Fruit fly (Drosophila melanogaster) whole organism, prepupa: ENCODE measurements around the gene CG9578.
"Not testable (repeated sequence)": the region's sequence is repeated elsewhere in the genome, so short reads cannot be mapped to it uniquely, and the experiment has no call there.

Experiments
- CG10631 ChIP-seq: fragments of 200-800 bp; sonication (Bioruptor generic); optimal IDR thresholded peaks from 2 replicates; lab custom pipeline; 2016; ENCODE audit warnings: missing biosample characterization, missing genetic modification characterization
- CG10669 ChIP-seq: fragments of 200-800 bp; sonication (Bioruptor generic); optimal IDR thresholded peaks from 3 replicates; lab custom pipeline; 2018; ENCODE audit warnings: missing biosample characterization, mild to moderate bottlenecking, missing genetic modification characterization, moderate library complexity
- CG11294 ChIP-seq: fragments of 200-800 bp; sonication (Bioruptor generic); IDR thresholded peaks from 2 replicates; pipeline ENCODE4 v1.3.6; 2022; ENCODE audit warnings: missing biosample characterization, missing genetic modification characterization
- CG11762 ChIP-seq: fragments of 200-800 bp; sonication (Bioruptor generic); optimal IDR thresholded peaks from 3 replicates; lab custom pipeline; 2016; ENCODE audit warnings: missing biosample characterization, missing genetic modification characterization; ENCODE audit not compliant: insufficient read depth
- CG11902 ChIP-seq: fragments of 200-800 bp; sonication (Bioruptor generic); optimal IDR thresholded peaks from 3 replicates; lab custom pipeline; 2016; ENCODE audit warnings: missing biosample characterization, missing genetic modification characterization
- CG15336 ChIP-seq: fragments of 200-800 bp; sonication (Bioruptor generic); IDR thresholded peaks from 2 replicates; pipeline ENCODE4 v1.3.6; 2022; ENCODE audit warnings: missing biosample characterization, missing genetic modification characterization
- CG1621 ChIP-seq: fragments of 200-800 bp; sonication (Bioruptor generic); optimal IDR thresholded peaks from 3 replicates; lab custom pipeline; 2018; ENCODE audit warnings: missing biosample characterization, mild to moderate bottlenecking, missing genetic modification characterization
- CG3032 ChIP-seq: fragments of 200-800 bp; optimal IDR thresholded peaks from 2 replicates; lab custom pipeline; 2019; ENCODE audit warnings: missing biosample characterization, mild to moderate bottlenecking, missing genetic modification characterization, moderate library complexity
- CG3919 ChIP-seq: fragments of 200-800 bp; sonication (Bioruptor generic); optimal IDR thresholded peaks from 3 replicates; lab custom pipeline; 2016; ENCODE audit warnings: missing biosample characterization, missing genetic modification characterization
- CG6163 ChIP-seq: fragments of 200-800 bp; sonication (Bioruptor generic); IDR thresholded peaks from 3 replicates; pipeline ENCODE4 v1.3.6; 2022; ENCODE audit warnings: missing biosample characterization, missing genetic modification characterization
- CG6792 ChIP-seq: fragments of 200-800 bp; sonication (Bioruptor generic); optimal IDR thresholded peaks from 3 replicates; lab custom pipeline; 2016; ENCODE audit warnings: missing biosample characterization, missing genetic modification characterization
- CG6808 ChIP-seq: fragments of 200-800 bp; sonication (Bioruptor generic); optimal IDR thresholded peaks from 3 replicates; lab custom pipeline; 2017; ENCODE audit warnings: missing biosample characterization, missing genetic modification characterization, mild to moderate bottlenecking, moderate library complexity, missing genetic modification reagents
- CG7368 ChIP-seq: fragments of 200-800 bp; sonication (Bioruptor generic); optimal IDR thresholded peaks from 3 replicates; lab custom pipeline; 2016; ENCODE audit warnings: missing biosample characterization, missing genetic modification characterization
- CG8119 ChIP-seq: fragments of 200-800 bp; sonication (Bioruptor generic); IDR thresholded peaks from 3 replicates; pipeline ENCODE4 v1.3.6; 2022; ENCODE audit warnings: missing biosample characterization, missing genetic modification characterization
- CG8319 ChIP-seq: fragments of 200-800 bp; sonication (Bioruptor generic); optimal IDR thresholded peaks from 3 replicates; lab custom pipeline; 2016; ENCODE audit warnings: missing biosample characterization, missing genetic modification characterization
- CG9139 ChIP-seq: fragments of 200-800 bp; sonication (Bioruptor generic); optimal IDR thresholded peaks from 3 replicates; lab custom pipeline; 2017; ENCODE audit warnings: missing biosample characterization, mild to moderate bottlenecking, missing genetic modification characterization
- Eip75B ChIP-seq: fragments of 200-800 bp; sonication (Bioruptor generic); optimal IDR thresholded peaks from 3 replicates; lab custom pipeline; 2016; ENCODE audit warnings: missing biosample characterization, missing genetic modification characterization
- Eip78C ChIP-seq: fragments of 200-800 bp; sonication (Bioruptor generic); peaks from one replicate; lab custom pipeline; 2016; ENCODE audit warnings: missing biosample characterization, missing genetic modification characterization
- Eip93F ChIP-seq: fragments of 200-800 bp; sonication (Bioruptor generic); optimal IDR thresholded peaks from 2 replicates; lab custom pipeline; 2016; ENCODE audit warnings: missing biosample characterization, mild to moderate bottlenecking, missing genetic modification characterization
- Ets96B ChIP-seq: fragments of 200-800 bp; optimal IDR thresholded peaks from 2 replicates; lab custom pipeline; 2019; ENCODE audit warnings: missing biosample characterization, mild to moderate bottlenecking, missing genetic modification characterization, moderate library complexity
- Hr38 ChIP-seq: sonication (Bioruptor generic); optimal IDR thresholded peaks from 2 replicates; lab custom pipeline; 2016; ENCODE audit warnings: missing biosample characterization, missing genetic modification characterization
- Hr4 ChIP-seq: fragments of 200-800 bp; sonication (Bioruptor generic); optimal IDR thresholded peaks from 3 replicates; lab custom pipeline; 2016; ENCODE audit warnings: missing biosample characterization, missing genetic modification characterization
- Lpt ChIP-seq: fragments of 200-800 bp; sonication (Bioruptor generic); optimal IDR thresholded peaks from 3 replicates; lab custom pipeline; 2016; ENCODE audit warnings: missing biosample characterization, missing genetic modification characterization
- Met ChIP-seq: fragments of 200-800 bp; sonication (Bioruptor generic); optimal IDR thresholded peaks from 3 replicates; lab custom pipeline; 2016; ENCODE audit warnings: missing biosample characterization, missing genetic modification characterization
- OdsH ChIP-seq: fragments of 200-800 bp; sonication (Bioruptor generic); optimal IDR thresholded peaks from 3 replicates; lab custom pipeline; 2016; ENCODE audit warnings: missing biosample characterization, missing genetic modification characterization
- Sox102F ChIP-seq: fragments of 200-800 bp; sonication (Bioruptor generic); optimal IDR thresholded peaks from 2 replicates; lab custom pipeline; 2016; ENCODE audit warnings: missing biosample characterization, mild to moderate bottlenecking, missing genetic modification characterization
- Sox15 ChIP-seq: fragments of 200-800 bp; sonication (Bioruptor generic); optimal IDR thresholded peaks from 3 replicates; lab custom pipeline; 2016; ENCODE audit warnings: missing biosample characterization, missing genetic modification characterization
- achi ChIP-seq: fragments of 200-800 bp; sonication (Bioruptor generic); optimal IDR thresholded peaks from 3 replicates; lab custom pipeline; 2016; ENCODE audit warnings: missing biosample characterization, missing genetic modification characterization
- acj6 ChIP-seq: fragments of 200-800 bp; sonication (Bioruptor generic); optimal IDR thresholded peaks from 3 replicates; lab custom pipeline; 2016; ENCODE audit warnings: missing biosample characterization, missing genetic modification characterization
- dac ChIP-seq: fragments of 200-800 bp; sonication (Bioruptor generic); optimal IDR thresholded peaks from 2 replicates; lab custom pipeline; 2017; ENCODE audit warnings: missing biosample characterization, mild to moderate bottlenecking, missing genetic modification characterization
- dsx ChIP-seq: fragments of 200-800 bp; optimal IDR thresholded peaks from 3 replicates; lab custom pipeline; 2019; ENCODE audit warnings: missing biosample characterization, mild to moderate bottlenecking, missing genetic modification characterization, moderate library complexity; ENCODE audit not compliant: poor library complexity, severe bottlenecking
- fd59A ChIP-seq: fragments of 200-800 bp; sonication (Bioruptor generic); optimal IDR thresholded peaks from 2 replicates; lab custom pipeline; 2017; ENCODE audit warnings: missing biosample characterization, mild to moderate bottlenecking, missing genetic modification characterization, missing genetic modification reagents
- fkh ChIP-seq: fragments of 200-800 bp; sonication (Bioruptor generic); optimal IDR thresholded peaks from 3 replicates; lab custom pipeline; 2017; ENCODE audit warnings: missing biosample characterization, mild to moderate bottlenecking, missing genetic modification characterization, moderate library complexity
- lz ChIP-seq: fragments of 200-800 bp; sonication (Bioruptor generic); optimal IDR thresholded peaks from 3 replicates; lab custom pipeline; 2016; ENCODE audit warnings: missing biosample characterization, missing genetic modification characterization
- net ChIP-seq: fragments of 200-800 bp; sonication (Bioruptor generic); optimal IDR thresholded peaks from 3 replicates; lab custom pipeline; 2016; ENCODE audit warnings: missing biosample characterization, missing genetic modification characterization
- salr ChIP-seq, 2 experiments: fragments of 200-800 bp; sonication (Bioruptor generic); optimal IDR thresholded peaks; 3 replicates each; lab custom pipeline; 2016 to 2018; ENCODE audit warnings: missing biosample characterization in 2 of 2, missing genetic modification characterization in 2 of 2, mild to moderate bottlenecking in 1 of 2
- spab ChIP-seq: fragments of 200-800 bp; sonication (Bioruptor generic); optimal IDR thresholded peaks from 2 replicates; lab custom pipeline; 2017; ENCODE audit warnings: missing biosample characterization, mild to moderate bottlenecking, missing genetic modification characterization, missing genetic modification reagents
- ss ChIP-seq, 2 experiments: fragments of 200-800 bp; sonication (Bioruptor generic); optimal IDR thresholded peaks; 2 replicates in 1 of 2; 3 replicates in 1 of 2; lab custom pipeline; 2017 to 2018; ENCODE audit warnings: mild to moderate bottlenecking in 2 of 2, missing biosample characterization in 2 of 2, missing genetic modification characterization in 2 of 2, moderate library complexity in 1 of 2
- topi ChIP-seq: fragments of 200-800 bp; sonication (Bioruptor generic); optimal IDR thresholded peaks from 3 replicates; lab custom pipeline; 2016; ENCODE audit warnings: missing biosample characterization, missing genetic modification characterization
- vri ChIP-seq: fragments of 200-800 bp; sonication (Bioruptor generic); optimal IDR thresholded peaks from 3 replicates; lab custom pipeline; 2016; ENCODE audit warnings: missing biosample characterization, mild to moderate bottlenecking, missing genetic modification characterization

The CG9578 gene

dm6 chrX:20133432-20133831, 36.6 kb upstream of the CG9578 start, which contains the start of gene CG15322:
TSS of gene CG15322 (plus strand) at chrX:20133579.
- TF ChIP-seq spab (no peak), ss (GFP tag; optimal IDR thresholded peaks at IDR 0.05; lab: Kevin White, UChicago) (peak in 1 of 2 experiments; percentile 23), lz (GFP tag; lab: Kevin White, UChicago) (no peak), CG8119 (0 out of 3 replicates have a peak, but pooled peaks have one; percentile 18), Eip93F (no peak), Hr4 (GFP tag; lab: Kevin White, UChicago) (no peak), CG15336 (GFP tag; lab: Robert Waterston, UW) (no peak), OdsH (GFP tag; lab: Kevin White, UChicago) (no peak), Hr38 (no peak), CG11902 (GFP tag; lab: Kevin White, UChicago) (no peak), acj6 (GFP tag; lab: Kevin White, UChicago) (no peak), CG11762 (GFP tag; lab: Kevin White, UChicago) (no peak), CG3919 (GFP tag; lab: Kevin White, UChicago) (peak; percentile 0)

- TF ChIP-seq net (GFP tag; lab: Kevin White, UChicago) (no peak), dac (GFP tag; lab: Kevin White, UChicago) (no peak), Met (GFP tag; lab: Kevin White, UChicago) (no peak), dsx (GFP tag; lab: Kevin White, UChicago) (no peak), CG6808 (GFP tag; lab: Kevin White, UChicago) (no peak), Eip93F (no peak), fd59A (no peak), Lpt (GFP tag; lab: Kevin White, UChicago) (no peak), CG11902 (GFP tag; lab: Kevin White, UChicago) (no peak), lz (GFP tag; lab: Kevin White, UChicago) (no peak), CG6163 (GFP tag; lab: Robert Waterston, UW) (no peak)
Observed at dm6 chrX:20139493-20139892, 30.5 kb upstream of the CG9578 start, which contains the start of gene CG42583. TSS of gene CG42583 (plus strand) at chrX:20139793.

DNA sequence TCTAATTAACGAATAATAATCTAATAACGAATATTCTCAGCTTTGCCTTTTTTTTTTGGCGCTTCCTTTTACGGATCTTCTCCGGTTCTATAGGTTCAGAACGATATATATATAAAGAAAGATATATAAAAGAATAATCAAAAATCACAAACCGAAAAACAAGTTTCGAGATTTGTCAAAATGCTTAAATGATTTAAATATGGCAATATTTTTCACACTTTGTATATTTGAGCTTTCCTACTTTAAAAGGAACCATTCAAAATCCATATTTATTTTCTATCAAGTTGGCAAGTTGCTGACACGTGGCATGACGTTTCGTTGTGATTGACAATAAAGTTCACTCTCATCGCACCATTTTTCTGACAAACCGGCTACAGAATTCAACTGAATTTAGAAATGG, 29.3 kb upstream of the CG9578 start, which contains the start of gene CG34332:
CG34332 (plus strand) TSS at position 301 of the 400 bp plus-strand sequence.
- no peak for TF ChIP-seq CG8319
- no peak for TF ChIP-seq CG7368 (GFP tag; lab: Kevin White, UChicago)
- no peak for TF ChIP-seq dac (GFP tag; lab: Kevin White, UChicago)
- TF ChIP-seq achi (GFP tag; lab: Kevin White, UChicago), result no peak
- TF ChIP-seq CG3919 (GFP tag; lab: Kevin White, UChicago), result no peak
- no peak for TF ChIP-seq CG11294 (GFP tag; lab: Robert Waterston, UW)
- no peak for TF ChIP-seq Hr38
- TF ChIP-seq Eip93F, result no peak

DNA sequence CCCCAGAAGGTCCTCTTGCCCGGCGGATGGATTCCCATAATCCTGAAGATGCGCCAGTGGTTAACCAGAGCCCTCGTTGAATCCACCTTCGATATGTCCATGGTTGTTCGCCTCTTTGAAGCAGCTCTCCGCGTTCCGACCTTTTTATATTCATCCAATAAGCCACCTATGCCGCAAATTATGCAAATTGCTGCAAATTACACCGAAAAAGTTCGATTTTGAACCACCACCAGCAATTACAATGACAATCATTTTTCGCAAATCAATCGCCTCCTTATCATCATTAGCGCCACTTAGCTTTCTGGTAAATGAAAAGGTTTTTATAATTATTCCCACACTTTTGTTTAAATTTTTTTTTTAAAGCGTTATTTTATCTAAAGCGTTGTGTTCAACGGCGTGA, 26.9 kb upstream of the CG9578 start, which contains the start of gene Or19a:
Or19a (minus strand) TSS at position 101 of the 400 bp plus-strand sequence.
- not testable (repeated sequence) for TF ChIP-seq CG6792 (GFP tag; lab: Kevin White, UChicago); CG8319; Lpt (GFP tag; lab: Kevin White, UChicago)

dm6 chrX:20147693-20148174, 22.3 kb upstream of the CG9578 start, which contains the start of gene aspr:
TSS of gene aspr (plus strand) at chrX:20148124.
- TF ChIP-seq vri (GFP tag; lab: Kevin White, UChicago) (no peak), Eip78C (GFP tag; lab: Kevin White, UChicago) (peak; percentile 67), Sox102F (GFP tag; lab: Kevin White, UChicago) (no peak), CG10669 (peak; percentile 52), CG3919 (GFP tag; lab: Kevin White, UChicago) (peak; percentile 48), Eip93F (no peak), spab (peak; percentile 25), CG6163 (GFP tag; lab: Robert Waterston, UW) (no peak), achi (GFP tag; lab: Kevin White, UChicago) (no peak), CG3032 (peak; percentile 58), CG10631 (peak; percentile 43), Met (GFP tag; lab: Kevin White, UChicago) (no peak), OdsH (GFP tag; lab: Kevin White, UChicago) (no peak), ss (GFP tag; optimal IDR thresholded peaks at IDR 0.05; lab: Kevin White, UChicago) (no peak), Eip75B (GFP tag; lab: Kevin White, UChicago) (peak; percentile 35), CG1621 (tag; lab: Kevin White, UChicago) (peak; percentile 19), dsx (GFP tag; lab: Kevin White, UChicago) (peak; percentile 7), CG9139 (GFP tag; lab: Kevin White, UChicago) (no peak), Ets96B (peak; percentile 49), fkh (peak; percentile 25), salr (GFP tag; optimal IDR thresholded peaks at IDR 0.05; lab: Kevin White, UChicago) (no peak), fd59A (peak; percentile 15), topi (GFP tag; lab: Kevin White, UChicago) (no peak), Sox15 (GFP tag; lab: Kevin White, UChicago) (no peak), Hr38 (no peak), net (GFP tag; lab: Kevin White, UChicago) (peak; percentile 10)
